Worm (Caenorhabditis elegans) whole organism, L2 larva: Measurements from ENCODE around the gene F13A2.9.

Experiments
- C34F6.9 ChIP-seq: fragments of 150-350 bp; optimal IDR thresholded peaks from 2 replicates; lab custom pipeline; 2014; ENCODE audit warnings: missing biosample characterization, missing genetic modification characterization
- F13H6.1 ChIP-seq: sonication (generic microtip); optimal IDR thresholded peaks from 2 replicates; lab custom pipeline; 2016; ENCODE audit warnings: missing genetic modification characterization, missing compliant biosample characterization
- R02D3.7 ChIP-seq: fragments of 150-350 bp; optimal IDR thresholded peaks from 2 replicates; lab custom pipeline; 2014; ENCODE audit warnings: missing biosample characterization, missing genetic modification characterization
- Y55F3AM.14 ChIP-seq: fragments of 200-800 bp; sonication (Bioruptor generic); optimal IDR thresholded peaks from 2 replicates; lab custom pipeline; 2018; ENCODE audit warnings: mild to moderate bottlenecking, missing genetic modification characterization, missing compliant biosample characterization
- ZK546.5 ChIP-seq: sonication (generic microtip); optimal IDR thresholded peaks from 2 replicates; lab custom pipeline; 2017; ENCODE audit warnings: missing biosample characterization, missing genetic modification characterization
- aly-2 ChIP-seq: fragments of 150-350 bp; optimal IDR thresholded peaks from 2 replicates; lab custom pipeline; 2014; ENCODE audit warnings: missing biosample characterization, missing genetic modification characterization
- ama-1 ChIP-seq: fragments of 150-350 bp; optimal IDR thresholded peaks from 2 replicates; lab custom pipeline; 2018; ENCODE audit warnings: inconsistent platforms
- ceh-82 ChIP-seq: fragments of 150-350 bp; optimal IDR thresholded peaks from 2 replicates; lab custom pipeline; 2014; ENCODE audit warnings: missing biosample characterization, missing genetic modification characterization
- dmd-4 ChIP-seq: sonication (generic microtip); optimal IDR thresholded peaks from 2 replicates; lab custom pipeline; 2017; ENCODE audit warnings: missing biosample characterization, missing genetic modification characterization
- egl-27 ChIP-seq: sonication (generic microtip); optimal IDR thresholded peaks from 3 replicates; lab custom pipeline; 2017; ENCODE audit warnings: missing biosample characterization, missing genetic modification reagents, missing genetic modification characterization
- elt-1 ChIP-seq: fragments of 150-350 bp; optimal IDR thresholded peaks from 2 replicates; lab custom pipeline; 2014; ENCODE audit warnings: missing biosample characterization, missing genetic modification characterization
- elt-3 ChIP-seq: sonication (generic microtip); optimal IDR thresholded peaks from 2 replicates; lab custom pipeline; 2017; ENCODE audit warnings: missing biosample characterization, missing genetic modification characterization
- lin-13 ChIP-seq: fragments of 150-350 bp; optimal IDR thresholded peaks from 2 replicates; lab custom pipeline; 2014; ENCODE audit warnings: missing biosample characterization, missing genetic modification reagents, missing genetic modification characterization
- lin-39 ChIP-seq: fragments of 150-350 bp; optimal IDR thresholded peaks from 2 replicates; lab custom pipeline; 2014; ENCODE audit warnings: missing biosample characterization, missing genetic modification reagents, missing genetic modification characterization
- lsy-2 ChIP-seq, 2 experiments: fragments of 150-350 bp in 1 of 2; sonication (generic microtip) in 1 of 2; optimal IDR thresholded peaks; 2 replicates each; lab custom pipeline; 2014 to 2017; ENCODE audit warnings: missing biosample characterization in 2 of 2, missing genetic modification characterization in 2 of 2
- mab-5 ChIP-seq: fragments of 150-350 bp; optimal IDR thresholded peaks from 2 replicates; lab custom pipeline; 2014; ENCODE audit warnings: missing biosample characterization, missing genetic modification characterization
- mbf-1 ChIP-seq: sonication (generic microtip); optimal IDR thresholded peaks from 2 replicates; lab custom pipeline; 2017; ENCODE audit warnings: missing biosample characterization, missing genetic modification characterization
- mdl-1 ChIP-seq, 2 experiments: fragments of 150-350 bp in 1 of 2; sonication (generic microtip) in 1 of 2; optimal IDR thresholded peaks; 2 replicates each; lab custom pipeline; 2017; ENCODE audit warnings: missing biosample characterization in 2 of 2, missing genetic modification characterization in 2 of 2
- nhr-10 ChIP-seq: sonication (generic microtip); optimal IDR thresholded peaks from 2 replicates; lab custom pipeline; 2017; ENCODE audit warnings: missing biosample characterization, missing genetic modification characterization
- nhr-11 ChIP-seq: fragments of 150-350 bp; optimal IDR thresholded peaks from 2 replicates; lab custom pipeline; 2014; ENCODE audit warnings: missing biosample characterization, missing genetic modification characterization
- nhr-12 ChIP-seq: fragments of 150-350 bp; optimal IDR thresholded peaks from 2 replicates; lab custom pipeline; 2014; ENCODE audit warnings: missing biosample characterization, missing genetic modification characterization
- nhr-21 ChIP-seq: fragments of 150-350 bp; optimal IDR thresholded peaks from 2 replicates; lab custom pipeline; 2014; ENCODE audit warnings: missing biosample characterization, missing genetic modification characterization
- nhr-25 ChIP-seq: fragments of 150-350 bp; sonication (generic microtip); optimal IDR thresholded peaks from 3 replicates; lab custom pipeline; 2014; ENCODE audit warnings: missing biosample characterization, missing genetic modification characterization
- nhr-6 ChIP-seq: fragments of 150-350 bp; optimal IDR thresholded peaks from 2 replicates; lab custom pipeline; 2014; ENCODE audit warnings: missing biosample characterization, missing genetic modification characterization
- nhr-77 ChIP-seq: fragments of 150-350 bp; optimal IDR thresholded peaks from 2 replicates; lab custom pipeline; 2014; ENCODE audit warnings: missing biosample characterization, missing genetic modification characterization
- peb-1 ChIP-seq: fragments of 150-350 bp; optimal IDR thresholded peaks from 2 replicates; lab custom pipeline; 2014; ENCODE audit warnings: missing biosample characterization, missing genetic modification characterization
- sem-4 ChIP-seq: fragments of 150-350 bp; optimal IDR thresholded peaks from 2 replicates; lab custom pipeline; 2014; ENCODE audit warnings: missing biosample characterization, missing genetic modification reagents, missing genetic modification characterization
- sma-3 ChIP-seq: sonication (generic microtip); optimal IDR thresholded peaks from 2 replicates; lab custom pipeline; 2016; ENCODE audit warnings: missing genetic modification reagents, missing genetic modification characterization, missing compliant biosample characterization
- unc-39 ChIP-seq: fragments of 150-350 bp; optimal IDR thresholded peaks from 2 replicates; lab custom pipeline; 2014; ENCODE audit warnings: missing biosample characterization, missing genetic modification characterization
- ztf-1 ChIP-seq: fragments of 200-800 bp; sonication (Bioruptor generic); conservative IDR thresholded peaks from 2 replicates; pipeline ENCODE4 v1.3.6; 2022; ENCODE audit warnings: missing genetic modification characterization, missing compliant biosample characterization
- ztf-11 ChIP-seq: sonication (generic microtip); optimal IDR thresholded peaks from 2 replicates; lab custom pipeline; 2017; ENCODE audit warnings: missing biosample characterization, missing genetic modification characterization
- ztf-4 ChIP-seq: fragments of 150-350 bp; optimal IDR thresholded peaks from 2 replicates; lab custom pipeline; 2014; ENCODE audit warnings: missing biosample characterization, missing genetic modification characterization

Gene F13A2.9

ce11 chrV:4414613-4415071, 27.3 kb upstream of the F13A2.9 start, which contains the start of gene grl-5:
Gene grl-5 (minus strand): TSS chrV:4414663.
- TF ChIP-seq lin-39 (tag; lab: Kevin White, UChicago) (no peak), unc-39 (no peak)

ce11 chrV:4411714-4412113, 24.4 kb upstream of the F13A2.9 start, which contains the start of gene Y47D7A.17:
Gene Y47D7A.17 (minus strand): TSS chrV:4411814.
- TF ChIP-seq ZK546.5 (no peak), mab-5 (tag; lab: Kevin White, UChicago) (no peak), aly-2 (tag; lab: Kevin White, UChicago) (no peak), F13H6.1 (tag; lab: Kevin White, UChicago) (no peak), nhr-12 (tag; lab: Kevin White, UChicago) (no peak), lin-13 (GFP tag; lab: Kevin White, UChicago) (no peak), ztf-4 (tag; lab: Kevin White, UChicago) (no peak), ceh-82 (tag; lab: Kevin White, UChicago) (no peak), nhr-21 (tag; lab: Kevin White, UChicago) (no peak), nhr-77 (no peak), elt-3 (tag; lab: Kevin White, UChicago) (no peak), sem-4 (tag; lab: Kevin White, UChicago) (no peak), ama-1 (lab: Kevin White, UChicago) (no peak), mbf-1 (no peak), lin-39 (tag; lab: Kevin White, UChicago) (no peak), nhr-10 (tag; lab: Kevin White, UChicago) (no peak), peb-1 (no peak), ztf-11 (no peak), nhr-11 (tag; lab: Kevin White, UChicago) (no peak), C34F6.9 (tag; lab: Kevin White, UChicago) (no peak)

DNA sequence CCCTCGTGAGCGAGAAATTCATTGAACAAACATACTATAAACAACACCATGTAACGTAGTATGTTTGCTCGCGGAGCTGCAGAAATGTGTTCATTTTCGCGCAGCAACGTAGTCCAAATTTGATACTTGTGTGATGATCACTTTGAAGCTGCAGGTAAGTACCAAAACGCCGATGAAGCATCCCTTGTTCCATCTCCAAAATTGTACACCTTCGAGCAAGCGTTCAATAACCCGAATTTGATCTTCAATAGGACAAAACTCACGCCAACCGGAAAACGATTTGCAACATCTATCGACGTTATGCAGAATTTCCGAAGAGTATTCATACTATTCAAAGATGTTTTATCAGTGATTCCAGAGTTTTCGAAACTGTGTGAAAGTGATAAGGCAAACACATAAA, 23.3 kb upstream of the F13A2.9 start, which contains the start of gene Y47D7A.3:
Y47D7A.3 (plus strand) TSS at position 301 of the 400 bp plus-strand sequence.
- TF ChIP-seq egl-27: no peak
- TF ChIP-seq mdl-1 (tag; optimal IDR thresholded peaks at IDR 0.05; lab: Kevin White, UChicago): no peak
- TF ChIP-seq lsy-2 (tag; optimal IDR thresholded peaks at IDR 0.05; lab: Kevin White, UChicago): no peak
- no peak for TF ChIP-seq elt-3 (tag; lab: Kevin White, UChicago)
- no peak for TF ChIP-seq C34F6.9 (tag; lab: Kevin White, UChicago)
- no peak for TF ChIP-seq lin-13 (GFP tag; lab: Kevin White, UChicago)
- TF ChIP-seq R02D3.7 (tag; lab: Kevin White, UChicago): no peak
- TF ChIP-seq nhr-21 (tag; lab: Kevin White, UChicago): no peak

DNA sequence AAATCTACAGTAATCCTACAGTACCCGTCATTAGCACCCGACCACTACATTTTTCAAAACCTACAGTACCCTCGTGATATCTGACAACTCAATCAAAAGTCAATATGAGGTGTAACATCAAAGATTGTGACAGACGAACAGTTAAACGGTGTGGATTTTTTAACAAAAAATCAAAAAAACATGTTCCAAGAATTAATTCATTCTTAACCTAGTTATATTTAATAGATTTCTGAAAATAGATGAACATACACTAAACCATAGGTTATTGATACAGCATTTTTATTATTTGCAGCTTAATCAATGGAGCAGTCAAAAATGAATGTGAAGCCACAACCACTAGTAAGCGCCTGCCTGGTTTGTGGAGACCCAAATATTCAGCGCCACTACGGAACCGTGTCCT, 20.2 kb upstream of the F13A2.9 start, which contains the start of gene nhr-118:
nhr-118 (plus strand) TSS at position 301 of the 400 bp plus-strand sequence.
- TF ChIP-seq sem-4 (tag; lab: Kevin White, UChicago) (no peak), peb-1 (no peak), lin-13 (GFP tag; lab: Kevin White, UChicago) (no peak), nhr-25 (no peak), dmd-4 (tag; lab: Kevin White, UChicago) (no peak), ztf-1 (GFP tag; lab: Robert Waterston, UW) (no peak), sma-3 (GFP tag; lab: Kevin White, UChicago) (no peak), aly-2 (tag; lab: Kevin White, UChicago) (no peak), elt-1 (tag; lab: Kevin White, UChicago) (no peak), nhr-21 (tag; lab: Kevin White, UChicago) (no peak), ztf-11 (no peak), nhr-11 (tag; lab: Kevin White, UChicago) (no peak), ZK546.5 (no peak), mbf-1 (no peak), nhr-6 (no peak), unc-39 (no peak), mdl-1 (tag; optimal IDR thresholded peaks at IDR 0.05; lab: Kevin White, UChicago) (no peak), egl-27 (no peak)

ce11 chrV:4401865-4402264, 14.6 kb upstream of the F13A2.9 start, which contains the start of gene F13A2.5:
Gene F13A2.5 (minus strand): TSS chrV:4401965.
- TF ChIP-seq Y55F3AM.14: no peak
- TF ChIP-seq nhr-25: no peak

DNA sequence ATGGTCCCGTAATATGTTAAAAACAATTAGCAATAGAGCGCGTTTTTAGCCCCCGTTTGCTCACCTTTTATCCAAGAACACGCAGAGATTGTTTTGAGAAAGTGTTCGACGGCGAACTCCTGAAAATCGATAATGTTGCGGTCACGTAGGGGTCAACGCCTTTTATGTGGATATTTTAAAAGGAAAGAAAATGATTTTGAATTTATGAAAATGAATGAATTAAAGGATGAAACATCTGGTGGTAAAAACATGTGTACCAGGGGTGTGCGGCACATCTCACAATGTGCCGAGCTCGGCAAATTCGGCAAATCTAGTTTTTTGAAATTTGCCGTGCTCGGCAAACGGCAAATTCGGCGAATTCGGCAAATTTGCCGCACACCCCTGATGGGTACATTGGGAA, 12.8 kb upstream of the F13A2.9 start, which contains the start of gene F13A2.4:
F13A2.4 (minus strand) TSS at position 101 of the 400 bp plus-strand sequence.
- no peak for TF ChIP-seq lsy-2 (tag; optimal IDR thresholded peaks at IDR 0.05; lab: Kevin White, UChicago)
